Worm (Caenorhabditis elegans): Measurements from ENCODE around the gene K09E9.4.

K09E9.4 gene

ce11 chrX:15619273-15619672 is 11.0 kb downstream of the K09E9.4 start (continued):
- no peak for TF ChIP-seq snpc-4 (GFP tag; optimal IDR thresholded peaks at IDR 0.05)
- TF ChIP-seq snpc-4 (tag; optimal IDR thresholded peaks at IDR 0.05): peak in 3 of 4 experiments; percentile 29 to 67 (median 44)
- TF ChIP-seq nhr-80 (tag; optimal IDR thresholded peaks at IDR 0.05): peak; percentile 29
- TF ChIP-seq ztf-3 (GFP tag; optimal IDR thresholded peaks at IDR 0.05): no peak
- TF ChIP-seq rec-8 (tag; optimal IDR thresholded peaks at IDR 0.05): peak in 1 of 2 experiments; percentile 19
- TF ChIP-seq madf-10 (tag; optimal IDR thresholded peaks at IDR 0.05): no peak
- peak; percentile 22 for TF ChIP-seq die-1 (tag; optimal IDR thresholded peaks at IDR 0.05)
- TF ChIP-seq C06A6.2 (GFP tag; conservative IDR thresholded peaks at IDR 0.05): no peak
- no peak for TF ChIP-seq F33H1.4 (GFP tag; IDR thresholded peaks at IDR 0.05)
- TF ChIP-seq nfya-1 (tag; optimal IDR thresholded peaks at IDR 0.05; ENCODE audit: borderline replicate concordance, insufficient read depth): no peak
- 0 out of 2 replicates have a peak, but pooled peaks have one; percentile 17 for TF ChIP-seq madf-3 (GFP tag; IDR thresholded peaks at IDR 0.05)
- 0 out of 2 replicates have a peak, but pooled peaks have one; percentile 17 for TF ChIP-seq mcd-1 (GFP tag; IDR thresholded peaks at IDR 0.05)
- TF ChIP-seq akir-1 (GFP tag; optimal IDR thresholded peaks at IDR 0.05): no peak
- 0 out of 2 replicates have a peak, but pooled peaks have one; percentile 40 for TF ChIP-seq hmg-20 (GFP tag; IDR thresholded peaks at IDR 0.05)
- no peak for TF ChIP-seq F37B4.10 (GFP tag; IDR thresholded peaks at IDR 0.05)
- no peak for TF ChIP-seq K11D2.4 (GFP tag; IDR thresholded peaks at IDR 0.05)
- no peak for TF ChIP-seq B0035.1 (tag; optimal IDR thresholded peaks at IDR 0.05)
- peak; percentile 14 for TF ChIP-seq mes-4 (tag; optimal IDR thresholded peaks at IDR 0.05)
- no peak for TF ChIP-seq ets-4 (GFP tag; optimal IDR thresholded peaks at IDR 0.05)

DNA sequence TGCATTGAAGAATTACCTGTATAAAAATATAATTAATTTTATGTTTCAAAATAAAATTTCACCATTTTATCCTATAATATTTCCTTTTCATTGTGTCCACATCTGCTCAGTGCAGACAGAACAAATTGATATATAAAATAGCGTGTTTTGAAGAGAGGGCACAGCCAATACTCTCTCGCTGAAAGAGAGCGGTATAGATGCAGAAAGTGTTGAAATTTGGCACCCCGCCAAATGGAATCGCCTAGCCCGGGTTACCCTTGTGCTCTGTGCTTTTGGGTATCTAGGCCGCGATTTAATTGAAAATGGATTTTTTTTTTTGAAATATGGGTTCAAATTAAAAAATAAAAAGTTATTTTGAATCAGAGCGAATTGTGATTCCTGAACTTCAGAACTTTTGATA is 13.1 kb downstream of the K09E9.4 start:
- TF ChIP-seq hlh-26 (GFP tag; conservative IDR thresholded peaks at IDR 0.05): no peak
- TF ChIP-seq cebp-1 (GFP tag; IDR thresholded peaks at IDR 0.05): peak; percentile 19; the same call in 1 of the 2 replicates
- TF ChIP-seq cebp-1 (tag; optimal IDR thresholded peaks at IDR 0.05): peak; percentile 77

- TF ChIP-seq mcd-1 (GFP tag; IDR thresholded peaks at IDR 0.05) (peak; percentile 78), ztf-3 (GFP tag; optimal IDR thresholded peaks at IDR 0.05) (no peak), let-607 (tag; optimal IDR thresholded peaks at IDR 0.05) (peak; percentile 93 to 94), nhr-80 (tag; optimal IDR thresholded peaks at IDR 0.05) (peak; percentile 75), cebp-1 (GFP tag; IDR thresholded peaks at IDR 0.05) (no peak), cebp-1 (tag; optimal IDR thresholded peaks at IDR 0.05) (peak; percentile 26), F55B11.4 (tag; optimal IDR thresholded peaks at IDR 0.05; ENCODE audit: borderline replicate concordance, insufficient read depth) (no peak), snpc-4 (GFP tag; optimal IDR thresholded peaks at IDR 0.05) (no peak), snpc-4 (tag; optimal IDR thresholded peaks at IDR 0.05) (peak in 1 of 4 experiments; percentile 37), K12H6.12 (tag; optimal IDR thresholded peaks at IDR 0.05) (peak; percentile 11), F23B12.7 (tag; optimal IDR thresholded peaks at IDR 0.05; ENCODE audit: insufficient read depth) (peak; percentile 32), lag-1 (GFP tag; IDR thresholded peaks at IDR 0.05) (no peak), attf-5 (GFP tag; optimal IDR thresholded peaks at IDR 0.05) (peak; percentile 53)
These were observed 13.8 kb downstream of the K09E9.4 start, which contains the start of gene ergi-3 for ce11 chrX:15616443-15616842. Gene ergi-3 (minus strand): TSS chrX:15616753.

DNA sequence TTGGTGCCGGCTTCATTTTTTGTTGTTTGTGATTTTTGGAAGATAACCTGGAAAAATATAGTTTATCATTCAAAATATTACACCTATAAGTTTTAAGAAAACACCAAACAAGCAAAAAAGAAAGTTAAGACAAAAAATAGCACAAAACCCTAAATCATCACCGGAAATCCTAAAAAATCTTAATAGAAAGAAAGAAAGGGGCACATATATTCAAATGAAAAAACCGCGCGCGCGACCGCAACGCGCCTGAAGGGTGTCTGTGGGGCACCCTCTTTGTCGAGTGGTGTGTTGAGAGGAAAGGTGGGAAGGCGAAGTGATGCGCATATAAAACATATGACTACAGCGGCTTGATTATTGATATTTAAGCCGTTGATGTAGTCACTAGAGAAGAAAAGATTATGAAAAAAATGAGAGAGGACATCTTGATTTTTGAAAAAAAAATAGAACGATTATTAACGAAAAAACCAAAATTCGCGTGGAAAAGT is 16.5 kb downstream of the K09E9.4 start, which contains the start of gene K09E9.3:
TSS of gene K09E9.3 (minus strand) at position 51 of the 485 bp plus-strand sequence.
- no peak for TF ChIP-seq F22D6.2 (tag; optimal IDR thresholded peaks at IDR 0.05)
- peak; percentile 23; the same call in 1 of the 2 replicates for TF ChIP-seq hmg-1.2 (GFP tag; IDR thresholded peaks at IDR 0.05)
